Worm (Caenorhabditis elegans) whole organism, L2 larva: Measurements from ENCODE around the gene C05D2.8.
A peak's percentile ranks its signal among the peaks of the same experiment; 100 is the strongest.

Source experiments
- ama-1 ChIP-seq: fragments of 150-350 bp; optimal IDR thresholded peaks from 2 replicates; lab custom pipeline; 2018; ENCODE audit warnings: inconsistent platforms
- elt-1 ChIP-seq: fragments of 150-350 bp; optimal IDR thresholded peaks from 2 replicates; lab custom pipeline; 2014; ENCODE audit warnings: missing biosample characterization, missing genetic modification characterization
- elt-3 ChIP-seq: sonication (generic microtip); optimal IDR thresholded peaks from 2 replicates; lab custom pipeline; 2017; ENCODE audit warnings: missing biosample characterization, missing genetic modification characterization
- fos-1 ChIP-seq: fragments of 150-350 bp; optimal IDR thresholded peaks from 2 replicates; lab custom pipeline; 2014; ENCODE audit warnings: missing biosample characterization, missing genetic modification characterization
- nhr-77 ChIP-seq: fragments of 150-350 bp; optimal IDR thresholded peaks from 2 replicates; lab custom pipeline; 2014; ENCODE audit warnings: missing biosample characterization, missing genetic modification characterization
- unc-55 ChIP-seq: fragments of 150-350 bp; sonication (generic microtip); optimal IDR thresholded peaks from 3 replicates; lab custom pipeline; 2014; ENCODE audit warnings: missing biosample characterization, missing genetic modification reagents, missing genetic modification characterization
- unc-62 ChIP-seq: fragments of 150-350 bp; optimal IDR thresholded peaks from 2 replicates; lab custom pipeline; 2014; ENCODE audit warnings: missing biosample characterization, missing genetic modification reagents, missing genetic modification characterization

- TF ChIP-seq nhr-77 (tag; lab: Kevin White, UChicago) (no peak), elt-3 (no peak), ama-1 (lab: Kevin White, UChicago) (no peak), unc-62 (no peak), fos-1 (tag; lab: Kevin White, UChicago) (no peak), elt-1 (tag; lab: Kevin White, UChicago) (no peak), unc-55 (GFP tag; lab: Kevin White, UChicago) (peak; percentile 10)
These were observed 12.3 kb upstream of the C05D2.8 start for ce11 chrIII:5622232-5623009.
